Fruit fly (Drosophila melanogaster) whole organism, embryonic: Measurements from ENCODE around the gene Kdm2.

ENCODE experiments used
- CG3281 ChIP-seq: fragments of 200-800 bp; sonication (Bioruptor generic); optimal IDR thresholded peaks from 3 replicates; lab custom pipeline; 2017; ENCODE audit warnings: missing biosample characterization, mild to moderate bottlenecking, missing genetic modification characterization
- CG4617 ChIP-seq: fragments of 200-800 bp; sonication (Bioruptor generic); optimal IDR thresholded peaks from 3 replicates; lab custom pipeline; 2016; ENCODE audit warnings: missing biosample characterization, missing genetic modification characterization, borderline replicate concordance
- Dip2 ChIP-seq: fragments of 200-800 bp; sonication (Bioruptor generic); IDR thresholded peaks from 2 replicates; pipeline ENCODE4 v1.3.6; 2022; ENCODE audit warnings: missing biosample characterization, missing genetic modification characterization
- Lpt ChIP-seq: fragments of >200 bp; optimal IDR thresholded peaks from 2 replicates; lab custom pipeline; 2018; ENCODE audit warnings: missing biosample characterization, missing genetic modification characterization
- Sry-β ChIP-seq: fragments of 200-800 bp; sonication (Bioruptor generic); optimal IDR thresholded peaks from 2 replicates; lab custom pipeline; 2018; ENCODE audit warnings: missing biosample characterization, mild to moderate bottlenecking, missing genetic modification characterization, moderate library complexity
- ap ChIP-seq: fragments of 200-800 bp; sonication (Bioruptor generic); IDR thresholded peaks from 2 replicates; pipeline ENCODE4 v1.3.6; 2022; ENCODE audit warnings: missing biosample characterization, missing genetic modification characterization
- btn ChIP-seq: fragments of 200-800 bp; sonication (Bioruptor generic); optimal IDR thresholded peaks from 2 replicates; lab custom pipeline; 2016; ENCODE audit warnings: missing biosample characterization, missing genetic modification characterization
- ewg ChIP-seq: fragments of 200-800 bp; sonication (Bioruptor generic); optimal IDR thresholded peaks from 3 replicates; lab custom pipeline; 2017; ENCODE audit warnings: mild to moderate bottlenecking, missing biosample characterization, missing genetic modification reagents, missing genetic modification characterization
- h ChIP-seq: fragments of >200 bp; optimal IDR thresholded peaks from 2 replicates; lab custom pipeline; 2017
- ken ChIP-seq: fragments of 200-800 bp; sonication (Bioruptor generic); IDR thresholded peaks from 3 replicates; pipeline ENCODE4 v1.3.6; 2022; ENCODE audit warnings: missing biosample characterization, missing genetic modification characterization
- psq ChIP-seq: fragments of 200-800 bp; sonication (Bioruptor generic); optimal IDR thresholded peaks from 2 replicates; lab custom pipeline; 2017; ENCODE audit warnings: missing biosample characterization, missing genetic modification characterization

dm6 chr3R:9057032-9057397 lies 4.7 kb downstream of the Kdm2 start:
- TF ChIP-seq CG4617 (GFP tag; lab: Kevin White, UChicago) (no peak), Dip2 (GFP tag; lab: Robert Waterston, UW) (no peak), Sry-β (GFP tag; lab: Kevin White, UChicago) (no peak), h (no peak), ewg (GFP tag; lab: Kevin White, UChicago) (no peak), ken (GFP tag; lab: Robert Waterston, UW) (no peak), CG3281 (no peak), Lpt (GFP tag; lab: Kevin White, UChicago) (no peak), ap (GFP tag; lab: Robert Waterston, UW) (no peak), btn (GFP tag; lab: Kevin White, UChicago) (no peak), psq (GFP tag; lab: Kevin White, UChicago) (no peak)
